Worm (Caenorhabditis elegans) whole organism, L2 larva: ENCODE data around the gene srh-148.

Source experiments
- R02D3.7 ChIP-seq: fragments of 150-350 bp; optimal IDR thresholded peaks from 2 replicates; lab custom pipeline; 2014; ENCODE audit warnings: missing biosample characterization, missing genetic modification characterization
- ZK546.5 ChIP-seq: sonication (generic microtip); optimal IDR thresholded peaks from 2 replicates; lab custom pipeline; 2017; ENCODE audit warnings: missing biosample characterization, missing genetic modification characterization
- alr-1 ChIP-seq: fragments of 150-350 bp; optimal IDR thresholded peaks from 2 replicates; lab custom pipeline; 2014; ENCODE audit warnings: missing biosample characterization, missing genetic modification characterization
- ceh-16 ChIP-seq: fragments of 150-350 bp; optimal IDR thresholded peaks from 2 replicates; lab custom pipeline; 2014; ENCODE audit warnings: missing biosample characterization, missing genetic modification characterization
- nhr-77 ChIP-seq: fragments of 150-350 bp; optimal IDR thresholded peaks from 2 replicates; lab custom pipeline; 2014; ENCODE audit warnings: missing biosample characterization, missing genetic modification characterization
- snpc-4 ChIP-seq: fragments of 150-350 bp; optimal IDR thresholded peaks from 2 replicates; lab custom pipeline; 2014; ENCODE audit warnings: missing biosample characterization, missing genetic modification characterization
- unc-39 ChIP-seq: fragments of 150-350 bp; optimal IDR thresholded peaks from 2 replicates; lab custom pipeline; 2014; ENCODE audit warnings: missing biosample characterization, missing genetic modification characterization
- ztf-11 ChIP-seq: sonication (generic microtip); optimal IDR thresholded peaks from 2 replicates; lab custom pipeline; 2017; ENCODE audit warnings: missing biosample characterization, missing genetic modification characterization
- ztf-4 ChIP-seq: fragments of 150-350 bp; optimal IDR thresholded peaks from 2 replicates; lab custom pipeline; 2014; ENCODE audit warnings: missing biosample characterization, missing genetic modification characterization

DNA sequence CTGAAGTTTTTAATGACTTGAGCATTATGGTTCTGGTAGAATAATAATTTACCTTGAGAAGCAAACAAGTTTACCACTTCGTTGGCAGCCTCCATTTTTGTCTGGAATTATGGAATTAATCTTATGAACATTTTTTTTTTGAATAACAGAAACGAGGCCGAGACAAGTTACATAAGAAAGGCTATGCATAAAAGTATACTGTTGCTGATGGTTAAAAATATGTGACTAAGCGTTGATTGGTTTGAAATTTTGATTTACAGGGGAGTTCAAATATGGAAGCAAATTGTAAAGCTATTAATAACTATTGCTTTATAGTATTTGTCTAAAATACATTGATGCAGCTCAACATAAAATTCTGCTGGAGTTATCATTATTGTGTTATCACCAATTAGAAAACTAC is 30.6 kb upstream of the srh-148 start, which contains the start of gene cgt-1:
- TF ChIP-seq ztf-11 (no peak), ceh-16 (tag; lab: Kevin White, UChicago) (no peak), ztf-4 (tag; lab: Kevin White, UChicago) (no peak), snpc-4 (no peak), R02D3.7 (tag; lab: Kevin White, UChicago) (no peak), alr-1 (no peak), ZK546.5 (tag; lab: Kevin White, UChicago) (no peak), nhr-77 (tag; lab: Kevin White, UChicago) (no peak), unc-39 (tag; lab: Kevin White, UChicago) (no peak)
